Worm (Caenorhabditis elegans): Measurements from ENCODE around the gene T28F3.11.

T28F3.11 gene

ce11 chrIV:17269042-17269441 is 22.4 kb downstream of the T28F3.11 start, which contains the start of gene atgp-1:
atgp-1 (plus strand) TSS chrIV:17269342.
- TF ChIP-seq fos-1 (tag; optimal IDR thresholded peaks at IDR 0.05) (no peak), lin-39 (tag; optimal IDR thresholded peaks at IDR 0.05) (no peak), nhr-23 (tag; optimal IDR thresholded peaks at IDR 0.05) (no peak), lsy-2 (tag; optimal IDR thresholded peaks at IDR 0.05) (no peak), ZK546.5 (tag; optimal IDR thresholded peaks at IDR 0.05) (no peak), aly-2 (tag; optimal IDR thresholded peaks at IDR 0.05) (no peak), unc-39 (tag; optimal IDR thresholded peaks at IDR 0.05) (no peak), sma-9 (GFP tag; optimal IDR thresholded peaks at IDR 0.05) (no peak), sma-9 (tag; optimal IDR thresholded peaks at IDR 0.05) (no peak), nhr-12 (tag; optimal IDR thresholded peaks at IDR 0.05) (no peak), unc-55 (GFP tag; optimal IDR thresholded peaks at IDR 0.05) (no peak), lin-13 (GFP tag; optimal IDR thresholded peaks at IDR 0.05) (no peak), mdl-1 (tag; optimal IDR thresholded peaks at IDR 0.05) (no peak), nhr-129 (tag; optimal IDR thresholded peaks at IDR 0.05) (no peak), snpc-4 (tag; optimal IDR thresholded peaks at IDR 0.05) (no peak), zag-1 (tag; optimal IDR thresholded peaks at IDR 0.05) (no peak), blmp-1 (tag; optimal IDR thresholded peaks at IDR 0.05; ENCODE audit: insufficient read depth) (no peak), dmd-4 (tag; optimal IDR thresholded peaks at IDR 0.05) (no peak), mab-5 (tag; optimal IDR thresholded peaks at IDR 0.05) (no peak), skn-1 (tag; optimal IDR thresholded peaks at IDR 0.05) (no peak), R02D3.7 (tag; optimal IDR thresholded peaks at IDR 0.05) (no peak)

- TF ChIP-seq elt-3 (tag; optimal IDR thresholded peaks at IDR 0.05) (no peak), C34F6.9 (tag; optimal IDR thresholded peaks at IDR 0.05) (peak; percentile 73), F13H6.1 (tag; optimal IDR thresholded peaks at IDR 0.05) (peak; percentile 24), alr-1 (tag; optimal IDR thresholded peaks at IDR 0.05) (no peak), lin-11 (tag; optimal IDR thresholded peaks at IDR 0.05) (no peak), unc-62 (GFP tag; optimal IDR thresholded peaks at IDR 0.05) (no peak), nhr-77 (tag; optimal IDR thresholded peaks at IDR 0.05) (no peak), peb-1 (tag; optimal IDR thresholded peaks at IDR 0.05) (no peak), nhr-237 (tag; optimal IDR thresholded peaks at IDR 0.05) (no peak), nhr-129 (tag; optimal IDR thresholded peaks at IDR 0.05) (peak; percentile 87), nhr-23 (tag; optimal IDR thresholded peaks at IDR 0.05) (no peak), sem-4 (tag; optimal IDR thresholded peaks at IDR 0.05) (peak; percentile 65), ztf-1 (GFP tag; conservative IDR thresholded peaks at IDR 0.05) (no peak), zag-1 (tag; optimal IDR thresholded peaks at IDR 0.05) (peak; percentile 5), ztf-11 (tag; optimal IDR thresholded peaks at IDR 0.05) (no peak), crh-2 (tag; optimal IDR thresholded peaks at IDR 0.05) (peak; percentile 80), nhr-12 (tag; optimal IDR thresholded peaks at IDR 0.05) (no peak), nhr-10 (tag; optimal IDR thresholded peaks at IDR 0.05) (no peak), mbf-1 (tag; optimal IDR thresholded peaks at IDR 0.05) (no peak), ztf-4 (tag; optimal IDR thresholded peaks at IDR 0.05) (no peak), nhr-21 (tag; optimal IDR thresholded peaks at IDR 0.05) (no peak), unc-39 (tag; optimal IDR thresholded peaks at IDR 0.05) (no peak), sma-9 (GFP tag; optimal IDR thresholded peaks at IDR 0.05) (peak; percentile 45), sma-9 (tag; optimal IDR thresholded peaks at IDR 0.05) (no peak), unc-55 (GFP tag; optimal IDR thresholded peaks at IDR 0.05) (peak; percentile 56), dmd-4 (tag; optimal IDR thresholded peaks at IDR 0.05) (no peak), fos-1 (tag; optimal IDR thresholded peaks at IDR 0.05) (peak; percentile 62), lsy-2 (tag; optimal IDR thresholded peaks at IDR 0.05) (peak in 1 of 2 experiments; percentile 51), nhr-25 (tag; optimal IDR thresholded peaks at IDR 0.05) (no peak), snpc-4 (tag; optimal IDR thresholded peaks at IDR 0.05) (peak; percentile 10), lin-13 (GFP tag; optimal IDR thresholded peaks at IDR 0.05) (peak; percentile 8), egl-27 (tag; optimal IDR thresholded peaks at IDR 0.05) (no peak), aly-2 (tag; optimal IDR thresholded peaks at IDR 0.05) (no peak), nhr-6 (tag; optimal IDR thresholded peaks at IDR 0.05) (no peak), sma-3 (GFP tag; optimal IDR thresholded peaks at IDR 0.05) (no peak), mab-5 (tag; optimal IDR thresholded peaks at IDR 0.05) (peak; percentile 62), ZK546.5 (tag; optimal IDR thresholded peaks at IDR 0.05) (no peak), lin-39 (tag; optimal IDR thresholded peaks at IDR 0.05) (no peak), skn-1 (tag; optimal IDR thresholded peaks at IDR 0.05) (no peak), R02D3.7 (tag; optimal IDR thresholded peaks at IDR 0.05) (no peak), blmp-1 (tag; optimal IDR thresholded peaks at IDR 0.05; ENCODE audit: insufficient read depth) (no peak), nhr-11 (tag; optimal IDR thresholded peaks at IDR 0.05) (no peak), ama-1 (optimal IDR thresholded peaks at IDR 0.05) (peak; percentile 41), Y55F3AM.14 (GFP tag; optimal IDR thresholded peaks at IDR 0.05) (no peak), ceh-82 (tag; optimal IDR thresholded peaks at IDR 0.05) (no peak), elt-1 (tag; optimal IDR thresholded peaks at IDR 0.05) (no peak), gmeb-1 (tag; optimal IDR thresholded peaks at IDR 0.05) (no peak), mdl-1 (tag; optimal IDR thresholded peaks at IDR 0.05) (no peak), ceh-16 (tag; optimal IDR thresholded peaks at IDR 0.05) (no peak)
These were observed 22.9 kb downstream of the T28F3.11 start for ce11 chrIV:17268628-17269027.

Measured in whole organism, L2 larva.